Fruit fly (Drosophila melanogaster): Measurements from ENCODE around the gene CG9743.

The CG9743 gene

DNA sequence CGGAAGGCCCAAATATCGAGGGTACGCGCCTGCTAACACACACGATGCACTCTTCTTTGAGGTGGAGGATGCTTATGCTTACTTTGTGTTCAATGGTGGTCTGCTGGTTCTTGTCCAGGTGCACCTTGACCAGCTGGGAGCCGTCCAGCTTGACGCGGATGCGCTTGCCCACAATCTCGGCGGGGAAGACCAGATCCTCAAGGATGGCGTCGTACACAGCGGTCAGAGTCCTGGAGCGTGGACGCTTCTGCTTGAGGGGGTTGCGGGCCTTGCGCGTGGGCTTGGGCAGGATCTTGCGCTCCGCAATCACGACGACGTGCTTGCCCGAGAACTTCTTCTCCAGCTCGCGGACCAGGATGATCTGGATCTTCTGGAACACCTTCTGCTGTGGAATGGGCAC lies 5.2 kb upstream of the CG9743 start:
- TF ChIP-seq Ssrp (tag; optimal IDR thresholded peaks at IDR 0.05) = no peak
- TF ChIP-seq CG16779 (GFP tag; IDR thresholded peaks at IDR 0.05) = 0 out of 2 replicates have a peak, but pooled peaks have one; percentile 7
- no peak for TF ChIP-seq gcm2 (GFP tag; optimal IDR thresholded peaks at IDR 0.05)
- peak; percentile 80 for TF ChIP-seq Med (GFP tag)
- no peak for TF ChIP-seq grn (GFP tag; optimal IDR thresholded peaks at IDR 0.05)
- peak; percentile 28; the same call in 1 of the 2 replicates for TF ChIP-seq ara (GFP tag; IDR thresholded peaks at IDR 0.05)
- TF ChIP-seq Ets65A (GFP tag) = peak; percentile 52
- TF ChIP-seq toy (GFP tag; IDR thresholded peaks at IDR 0.05) = no peak

DNA sequence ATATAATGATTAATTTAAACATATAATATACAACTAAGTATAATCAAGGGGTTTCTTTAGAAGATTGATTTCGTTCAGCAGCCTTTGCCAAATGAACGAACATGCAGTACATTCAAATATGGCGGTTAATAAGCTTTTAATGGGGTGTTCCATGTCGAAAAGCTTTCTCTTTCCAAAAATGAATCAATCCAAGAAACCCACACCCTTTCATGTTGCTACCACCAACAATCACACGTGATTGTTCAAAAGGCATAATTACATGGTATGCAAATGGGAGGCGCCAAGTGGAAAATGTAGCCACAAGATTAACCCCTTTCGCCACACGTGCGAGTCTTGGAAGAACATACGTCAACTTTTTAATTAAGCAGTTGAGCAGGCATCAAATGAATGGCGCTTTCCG lies 3.1 kb upstream of the CG9743 start:
- no peak for TF ChIP-seq CG8290 (GFP tag; optimal IDR thresholded peaks at IDR 0.05)
- peak in 1 of 2 experiments; percentile 11 for TF ChIP-seq CG8290 (tag; optimal IDR thresholded peaks at IDR 0.05)
- no peak for TF ChIP-seq CG10979 (tag; optimal IDR thresholded peaks at IDR 0.05)
- no peak for TF ChIP-seq klu (GFP tag; IDR thresholded peaks at IDR 0.05)
- TF ChIP-seq CG12769 (tag; optimal IDR thresholded peaks at IDR 0.05) = peak; percentile 6
- peak; percentile 44; the same call in 1 of the 3 replicates for TF ChIP-seq Dbx (GFP tag; IDR thresholded peaks at IDR 0.05)
- TF ChIP-seq CG11504 (tag; optimal IDR thresholded peaks at IDR 0.05) = peak; percentile 72
- TF ChIP-seq az2 (GFP tag; optimal IDR thresholded peaks at IDR 0.05) = no peak
- TF ChIP-seq Hmr (GFP tag; optimal IDR thresholded peaks at IDR 0.05) = no peak
- TF ChIP-seq hbn (GFP tag; IDR thresholded peaks at IDR 0.05; ENCODE audit: partially characterized antibody) = no peak
- no peak for TF ChIP-seq CG17829 (tag; optimal IDR thresholded peaks at IDR 0.05)
- peak; percentile 90 for TF ChIP-seq E2f2 (GFP tag; IDR thresholded peaks at IDR 0.05)
- TF ChIP-seq Sry-δ (GFP tag; optimal IDR thresholded peaks at IDR 0.05) = no peak
- TF ChIP-seq z (GFP tag; IDR thresholded peaks at IDR 0.05) = no peak
- TF ChIP-seq CG17361 (GFP tag; IDR thresholded peaks at IDR 0.05) = no peak
- peak; percentile 12 for TF ChIP-seq sens (GFP tag)
- TF ChIP-seq vvl (GFP tag; IDR thresholded peaks at IDR 0.05) = peak; percentile 35; the same call in 1 of the 2 replicates
- TF ChIP-seq Dll (GFP tag; IDR thresholded peaks at IDR 0.05; ENCODE audit: partially characterized antibody) = no peak
- TF ChIP-seq psq (GFP tag; optimal IDR thresholded peaks at IDR 0.05) = no peak
- no peak for TF ChIP-seq CG11695 (GFP tag; IDR thresholded peaks at IDR 0.05)
- TF ChIP-seq CG34224 (GFP tag; IDR thresholded peaks at IDR 0.05; ENCODE audit: partially characterized antibody) = no peak
- TF ChIP-seq ci (GFP tag; IDR thresholded peaks at IDR 0.05) = peak; percentile 18; the same call in 1 of the 3 replicates
- TF ChIP-seq Chrac-16 (GFP tag; optimal IDR thresholded peaks at IDR 0.05) = no peak
- peak; percentile 48 for TF ChIP-seq lbe (GFP tag; optimal IDR thresholded peaks at IDR 0.05)
- TF ChIP-seq CG18262 (tag; optimal IDR thresholded peaks at IDR 0.05) = no peak
- TF ChIP-seq CG11398 (GFP tag; optimal IDR thresholded peaks at IDR 0.05) = no peak
- TF ChIP-seq peb (GFP tag; IDR thresholded peaks at IDR 0.05) = no peak
- no peak for TF ChIP-seq Mad (GFP tag; optimal IDR thresholded peaks at IDR 0.05)
- TF ChIP-seq pfk (GFP tag; optimal IDR thresholded peaks at IDR 0.05) = no peak
- TF ChIP-seq CG11696 (GFP tag; IDR thresholded peaks at IDR 0.05) = no peak
- TF ChIP-seq CG15514 (GFP tag; optimal IDR thresholded peaks at IDR 0.05) = peak; percentile 71
- TF ChIP-seq CG1233 (GFP tag; optimal IDR thresholded peaks at IDR 0.05) = no peak
- peak; percentile 18 for TF ChIP-seq Nf-YC (tag; optimal IDR thresholded peaks at IDR 0.05)
- no peak for TF ChIP-seq dm (GFP tag; optimal IDR thresholded peaks at IDR 0.05)
- no peak for TF ChIP-seq pros (GFP tag; optimal IDR thresholded peaks at IDR 0.05)
- peak; percentile 13 for TF ChIP-seq sug (tag; optimal IDR thresholded peaks at IDR 0.05)
- no peak for TF ChIP-seq ems (GFP tag; optimal IDR thresholded peaks at IDR 0.05)
- TF ChIP-seq nau (GFP tag; optimal IDR thresholded peaks at IDR 0.05) = peak; percentile 2
- no peak for TF ChIP-seq NfI (GFP tag; optimal IDR thresholded peaks at IDR 0.05)
- TF ChIP-seq Bdp1 (GFP tag; optimal IDR thresholded peaks at IDR 0.05) = no peak
- TF ChIP-seq H15 (GFP tag; IDR thresholded peaks at IDR 0.05) = no peak
- TF ChIP-seq CG6765 (GFP tag; optimal IDR thresholded peaks at IDR 0.05) = no peak
- TF ChIP-seq Dip3 (GFP tag; optimal IDR thresholded peaks at IDR 0.05) = no peak
- TF ChIP-seq cad (GFP tag; optimal IDR thresholded peaks at IDR 0.05) = no peak

Data from whole organism, embryonic.